Worm (Caenorhabditis elegans) whole organism, L1 larva: Measurements from ENCODE around the gene C06E2.9.
A peak's percentile ranks its signal among the peaks of the same experiment; 100 is the strongest.
"Not testable (repeated sequence)": the region's sequence is repeated elsewhere in the genome, so short reads cannot be mapped to it uniquely, and the experiment has no call there.

Experiments used
- ama-1 ChIP-seq: fragments of 150-350 bp; optimal IDR thresholded peaks from 2 replicates; lab custom pipeline; 2014
- ceh-82 ChIP-seq, 3 experiments: fragments of 150-350 bp in 1 of 3; sonication (generic microtip) in 2 of 3; optimal IDR thresholded peaks; 2 replicates each; lab custom pipeline; 2014 to 2017; ENCODE audit warnings: missing biosample characterization in 3 of 3, missing genetic modification characterization in 3 of 3
- dpl-1 ChIP-seq, 3 experiments: fragments of 150-350 bp in 2 of 3; sonication (generic microtip) in 1 of 3; optimal IDR thresholded peaks; 2 replicates each; lab custom pipeline; 2014 to 2017; ENCODE audit warnings: missing biosample characterization in 3 of 3, missing genetic modification characterization in 3 of 3, missing genetic modification reagents in 3 of 3
- elt-3 ChIP-seq, 6 experiments: fragments of 150-350 bp in 1 of 6; sonication (generic microtip); optimal IDR thresholded peaks; 2 replicates each; lab custom pipeline; 2017 to 2018; ENCODE audit warnings: missing biosample characterization in 6 of 6, missing genetic modification characterization in 6 of 6, inconsistent platforms in 1 of 6
- fkh-10 ChIP-seq: sonication (generic microtip); optimal IDR thresholded peaks from 2 replicates; lab custom pipeline; 2017; ENCODE audit warnings: missing biosample characterization, missing genetic modification reagents, missing genetic modification characterization
- grh-1 ChIP-seq: fragments of 200-800 bp; sonication (Bioruptor generic); IDR thresholded peaks from 2 replicates; pipeline ENCODE4 v1.3.6; 2022; ENCODE audit warnings: missing genetic modification reagents, missing genetic modification characterization, missing compliant biosample characterization
- lin-15B ChIP-seq: fragments of 150-350 bp; sonication (generic microtip); optimal IDR thresholded peaks from 3 replicates; lab custom pipeline; 2014; ENCODE audit warnings: missing biosample characterization, missing genetic modification characterization
- lin-39 ChIP-seq: fragments of 150-350 bp; optimal IDR thresholded peaks from 2 replicates; lab custom pipeline; 2014; ENCODE audit warnings: missing biosample characterization, missing genetic modification reagents, missing genetic modification characterization
- mdl-1 ChIP-seq, 2 experiments: fragments of 150-350 bp; optimal IDR thresholded peaks; 2 replicates each; lab custom pipeline; 2014 to 2017; ENCODE audit warnings: missing biosample characterization in 2 of 2, missing genetic modification characterization in 2 of 2, inconsistent platforms in 1 of 2
- nhr-11 ChIP-seq: fragments of 150-350 bp; optimal IDR thresholded peaks from 2 replicates; lab custom pipeline; 2014; ENCODE audit warnings: missing biosample characterization, missing genetic modification characterization
- nhr-28 ChIP-seq: fragments of 150-350 bp; optimal IDR thresholded peaks from 2 replicates; lab custom pipeline; 2014; ENCODE audit warnings: missing biosample characterization, missing genetic modification characterization
- nhr-71 ChIP-seq: sonication (generic microtip); optimal IDR thresholded peaks from 2 replicates; lab custom pipeline; 2016; ENCODE audit warnings: mild to moderate bottlenecking, missing genetic modification characterization, moderate library complexity, missing compliant biosample characterization
- sox-4 ChIP-seq: sonication (generic microtip); optimal IDR thresholded peaks from 2 replicates; lab custom pipeline; 2016; ENCODE audit warnings: missing genetic modification characterization, missing compliant biosample characterization
- sptf-1 ChIP-seq: fragments of 150-350 bp; optimal IDR thresholded peaks from 2 replicates; lab custom pipeline; 2014; ENCODE audit warnings: missing biosample characterization, missing genetic modification characterization

DNA sequence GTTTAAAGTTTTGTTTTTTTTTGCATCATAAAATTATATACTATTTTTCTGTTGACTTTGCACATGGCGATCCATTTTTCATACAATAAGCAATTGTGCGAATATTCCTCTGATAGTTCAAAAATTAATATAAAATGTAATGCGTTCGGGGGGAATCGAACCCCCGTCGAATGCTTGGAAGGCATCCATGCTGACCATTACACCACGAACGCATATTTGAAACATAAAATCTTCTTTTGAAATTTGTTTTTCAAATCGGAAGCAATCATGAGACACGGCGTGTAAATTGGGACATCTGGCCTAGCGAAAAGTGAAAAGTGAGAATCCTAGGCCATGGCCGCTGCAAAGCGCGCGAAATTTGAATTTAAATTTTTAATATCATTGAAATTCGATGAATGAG is 42.6 kb upstream of the C06E2.9 start:
- not testable (repeated sequence) for TF ChIP-seq mdl-1 (tag; optimal IDR thresholded peaks at IDR 0.05; lab: Kevin White, UChicago); sox-4 (tag; lab: Kevin White, UChicago); ceh-82 (tag; optimal IDR thresholded peaks at IDR 0.05; lab: Kevin White, UChicago); elt-3 (tag; optimal IDR thresholded peaks at IDR 0.05; lab: Kevin White, UChicago); sptf-1; lin-39; nhr-28 (tag; lab: Kevin White, UChicago); ama-1; fkh-10 (GFP tag; lab: Kevin White, UChicago); lin-15B (tag; lab: Kevin White, UChicago); grh-1 (GFP tag; lab: Robert Waterston, UW); nhr-11 (tag; lab: Kevin White, UChicago); nhr-71
- peak in 1 of 3 experiments; percentile 29 for TF ChIP-seq dpl-1 (GFP tag; optimal IDR thresholded peaks at IDR 0.05; lab: Kevin White, UChicago)
